Worm (Caenorhabditis elegans) whole organism, young adult: ENCODE measurements around the gene arrd-7.

Experiments
- F33H1.4 ChIP-seq: fragments of 200-800 bp; sonication (Bioruptor generic); IDR thresholded peaks from 2 replicates; pipeline ENCODE4 v1.3.6; 2022; ENCODE audit warnings: missing genetic modification reagents, missing genetic modification characterization, missing compliant biosample characterization
- F37B4.10 ChIP-seq: fragments of 200-800 bp; sonication (Bioruptor generic); IDR thresholded peaks from 2 replicates; pipeline ENCODE4 v1.3.6; 2022; ENCODE audit warnings: missing genetic modification characterization, missing compliant biosample characterization
- F55B11.4 ChIP-seq: sonication (generic microtip); optimal IDR thresholded peaks from 2 replicates; lab custom pipeline; 2016; ENCODE audit warnings: missing compliant biosample characterization, missing genetic modification characterization, borderline replicate concordance; ENCODE audit not compliant: insufficient read depth
- Y53F4B.3 ChIP-seq: fragments of 200-800 bp; sonication (Bioruptor generic); IDR thresholded peaks from 2 replicates; pipeline ENCODE4 v1.3.6; 2022; ENCODE audit warnings: missing genetic modification reagents, missing genetic modification characterization, missing compliant biosample characterization
- Y79H2A.3 ChIP-seq: fragments of 200-800 bp; sonication (Bioruptor generic); conservative IDR thresholded peaks from 2 replicates; pipeline ENCODE4 v1.3.6; 2022; ENCODE audit warnings: missing genetic modification reagents, missing genetic modification characterization, missing compliant biosample characterization
- ama-1 ChIP-seq, 3 experiments: fragments of 150-350 bp in 1 of 3; sonication (generic microtip) in 2 of 3; optimal IDR thresholded peaks; 2 replicates each; lab custom pipeline; 2014 to 2018; ENCODE audit warnings: missing biosample characterization in 2 of 3, missing genetic modification characterization in 2 of 3, missing genetic modification reagents in 2 of 3
- aptf-3 ChIP-seq: fragments of 200-800 bp; sonication (Bioruptor generic); IDR thresholded peaks from 2 replicates; pipeline ENCODE4 v1.3.6; 2022; ENCODE audit warnings: missing genetic modification characterization, missing compliant biosample characterization
- atf-7 ChIP-seq: sonication (generic microtip); optimal IDR thresholded peaks from 2 replicates; lab custom pipeline; 2017; ENCODE audit warnings: mild to moderate bottlenecking, missing genetic modification characterization, missing compliant biosample characterization
- attf-6 ChIP-seq: fragments of 200-800 bp; sonication (Bioruptor generic); IDR thresholded peaks from 2 replicates; pipeline ENCODE4 v1.3.6; 2022; ENCODE audit warnings: missing genetic modification reagents, missing genetic modification characterization, missing compliant biosample characterization
- cebp-1 ChIP-seq, 2 experiments: fragments of 200-800 bp in 1 of 2; sonication (Bioruptor generic) in 1 of 2; sonication (generic microtip) in 1 of 2; IDR thresholded peaks in 1 of 2; optimal IDR thresholded peaks in 1 of 2; 2 replicates each; pipeline versions ENCODE4 v1.3.6 to Lab custom; 2017 to 2022; ENCODE audit warnings: missing compliant biosample characterization in 2 of 2, missing genetic modification characterization in 2 of 2, mild to moderate bottlenecking in 1 of 2, missing genetic modification reagents in 1 of 2, moderate library complexity in 1 of 2
- ceh-100 ChIP-seq: fragments of 200-800 bp; sonication (Bioruptor generic); IDR thresholded peaks from 2 replicates; pipeline ENCODE4 v1.3.6; 2022; ENCODE audit warnings: missing genetic modification reagents, missing genetic modification characterization, missing compliant biosample characterization
- ceh-27 ChIP-seq: fragments of 200-800 bp; sonication (Bioruptor generic); optimal IDR thresholded peaks from 2 replicates; lab custom pipeline; 2018; ENCODE audit warnings: mild to moderate bottlenecking, missing genetic modification characterization, moderate library complexity, missing compliant biosample characterization
- ceh-58 ChIP-seq: fragments of 200-800 bp; sonication (Bioruptor generic); IDR thresholded peaks from 2 replicates; pipeline ENCODE4 v1.3.6; 2022; ENCODE audit warnings: missing genetic modification characterization, missing compliant biosample characterization
- chd-7 ChIP-seq: sonication (generic microtip); optimal IDR thresholded peaks from 2 replicates; lab custom pipeline; 2016; ENCODE audit warnings: mild to moderate bottlenecking, missing genetic modification characterization, moderate library complexity, missing compliant biosample characterization
- efl-1 ChIP-seq: fragments of 150-350 bp; optimal IDR thresholded peaks from 2 replicates; lab custom pipeline; 2014; ENCODE audit warnings: missing biosample characterization, missing genetic modification reagents, missing genetic modification characterization
- hlh-26 ChIP-seq: fragments of 200-800 bp; sonication (Bioruptor generic); conservative IDR thresholded peaks from 2 replicates; pipeline ENCODE4 v1.3.6; 2022; ENCODE audit warnings: missing genetic modification reagents, missing genetic modification characterization, missing compliant biosample characterization
- let-526 ChIP-seq: fragments of 200-800 bp; sonication (Bioruptor generic); IDR thresholded peaks from 2 replicates; pipeline ENCODE4 v1.3.6; 2022; ENCODE audit warnings: missing genetic modification reagents, missing genetic modification characterization, missing compliant biosample characterization
- let-607 ChIP-seq, 2 experiments: fragments of 200-800 bp in 1 of 2; sonication (Bioruptor generic) in 1 of 2; sonication (generic microtip) in 1 of 2; optimal IDR thresholded peaks; 2 replicates each; lab custom pipeline; 2016 to 2018; ENCODE audit warnings: mild to moderate bottlenecking in 2 of 2, missing compliant biosample characterization in 2 of 2, missing genetic modification characterization in 2 of 2, moderate library complexity in 2 of 2, missing genotype in 1 of 2
- lin-40 ChIP-seq: sonication (generic microtip); optimal IDR thresholded peaks from 2 replicates; lab custom pipeline; 2016; ENCODE audit warnings: missing genetic modification characterization, mild to moderate bottlenecking, missing compliant biosample characterization, missing genotype, missing genetic modification reagents
- lsl-1 ChIP-seq: fragments of 200-800 bp; sonication (Bioruptor generic); optimal IDR thresholded peaks from 2 replicates; lab custom pipeline; 2018; ENCODE audit warnings: mild to moderate bottlenecking, missing genetic modification characterization, moderate library complexity, missing compliant biosample characterization
- madf-6 ChIP-seq: fragments of 200-800 bp; sonication (Bioruptor generic); IDR thresholded peaks from 2 replicates; pipeline ENCODE4 v1.3.6; 2022; ENCODE audit warnings: missing genetic modification reagents, missing genetic modification characterization, missing compliant biosample characterization
- madf-8 ChIP-seq: fragments of 200-800 bp; sonication (Bioruptor generic); conservative IDR thresholded peaks from 2 replicates; pipeline ENCODE4 v1.3.6; 2022; ENCODE audit warnings: missing genetic modification reagents, missing genetic modification characterization, missing compliant biosample characterization
- mcd-1 ChIP-seq: fragments of 200-800 bp; sonication (Bioruptor generic); IDR thresholded peaks from 2 replicates; pipeline ENCODE4 v1.3.6; 2022; ENCODE audit warnings: missing genetic modification reagents, missing genetic modification characterization, missing compliant biosample characterization
- nfyb-1 ChIP-seq: fragments of 200-800 bp; sonication (Bioruptor generic); IDR thresholded peaks from 2 replicates; pipeline ENCODE4 v1.3.6; 2022; ENCODE audit warnings: missing genetic modification reagents, missing genetic modification characterization, missing compliant biosample characterization
- nhr-179 ChIP-seq: sonication (generic microtip); optimal IDR thresholded peaks from 2 replicates; lab custom pipeline; 2016; ENCODE audit warnings: mild to moderate bottlenecking, missing genetic modification characterization, missing compliant biosample characterization
- nhr-27 ChIP-seq: fragments of 200-800 bp; sonication (Bioruptor generic); optimal IDR thresholded peaks from 2 replicates; lab custom pipeline; 2018; ENCODE audit warnings: mild to moderate bottlenecking, missing genetic modification characterization, moderate library complexity, missing compliant biosample characterization
- nhr-80 ChIP-seq: sonication (generic microtip); optimal IDR thresholded peaks from 2 replicates; lab custom pipeline; 2016; ENCODE audit warnings: missing genetic modification characterization, missing compliant biosample characterization
- pbrm-1 ChIP-seq: fragments of 200-800 bp; sonication (Bioruptor generic); IDR thresholded peaks from 2 replicates; pipeline ENCODE4 v1.3.6; 2022; ENCODE audit warnings: missing genetic modification reagents, missing genetic modification characterization, missing compliant biosample characterization
- pha-4 ChIP-seq: fragments of 150-350 bp; sonication (generic microtip); optimal IDR thresholded peaks from 2 replicates; lab custom pipeline; 2014; ENCODE audit warnings: missing biosample characterization, missing genetic modification reagents, missing genetic modification characterization
- rcor-1 ChIP-seq: fragments of 200-800 bp; sonication (Bioruptor generic); IDR thresholded peaks from 2 replicates; pipeline ENCODE4 v1.3.6; 2022; ENCODE audit warnings: missing genetic modification reagents, missing genetic modification characterization, missing compliant biosample characterization
- repo-1 ChIP-seq: sonication (generic microtip); optimal IDR thresholded peaks from 2 replicates; lab custom pipeline; 2017; ENCODE audit warnings: mild to moderate bottlenecking, missing genetic modification characterization, missing compliant biosample characterization
- unc-62 ChIP-seq: fragments of 150-350 bp; optimal IDR thresholded peaks from 2 replicates; lab custom pipeline; 2014; ENCODE audit warnings: missing biosample characterization, missing genetic modification reagents, missing genetic modification characterization
- xnd-1 ChIP-seq: sonication (generic microtip); optimal IDR thresholded peaks from 2 replicates; lab custom pipeline; 2016; ENCODE audit warnings: missing genotype, missing genetic modification reagents, missing genetic modification characterization, missing compliant biosample characterization
- zim-3 ChIP-seq: sonication (generic microtip); optimal IDR thresholded peaks from 2 replicates; lab custom pipeline; 2017; ENCODE audit warnings: mild to moderate bottlenecking, missing genetic modification characterization, moderate library complexity, missing compliant biosample characterization

arrd-7 gene

DNA sequence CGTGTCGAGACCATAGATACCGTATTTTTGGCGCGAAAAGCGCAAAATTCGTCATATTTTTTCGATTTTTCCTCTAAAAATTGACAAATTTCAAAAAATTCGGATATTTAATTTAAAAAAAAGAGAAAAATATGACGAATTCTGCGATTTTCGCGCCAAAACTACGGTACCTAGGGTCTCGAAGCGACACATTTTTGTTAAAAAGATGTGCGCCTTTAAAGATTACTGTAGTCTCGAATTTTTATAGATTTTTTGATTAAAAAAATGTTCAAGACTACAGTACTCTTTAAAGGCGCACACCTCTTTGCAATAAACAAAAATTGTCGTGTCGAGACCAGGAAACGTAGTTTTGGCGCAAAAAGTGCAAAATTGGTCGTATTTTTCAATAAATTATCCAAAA lies 26.3 kb downstream of the arrd-7 start (continued):
- TF ChIP-seq lin-40 (tag; lab: Kevin White, UChicago) (no peak), rcor-1 (GFP tag; lab: Robert Waterston, UW) (no peak), aptf-3 (GFP tag; lab: Robert Waterston, UW) (no peak), madf-6 (GFP tag; lab: Robert Waterston, UW) (peak; percentile 46; the same call in 1 of the 2 replicates), madf-8 (GFP tag; lab: Robert Waterston, UW) (no peak), Y79H2A.3 (GFP tag; lab: Robert Waterston, UW) (no peak), nfyb-1 (no peak), cebp-1 (GFP tag; IDR thresholded peaks at IDR 0.05; lab: Robert Waterston, UW) (no peak), cebp-1 (tag; optimal IDR thresholded peaks at IDR 0.05; lab: Kevin White, UChicago) (no peak), Y53F4B.3 (GFP tag; lab: Robert Waterston, UW) (no peak), efl-1 (GFP tag; lab: Kevin White, UChicago) (peak; percentile 20), attf-6 (GFP tag; lab: Robert Waterston, UW) (no peak), ceh-100 (GFP tag; lab: Robert Waterston, UW) (no peak), repo-1 (tag; lab: Kevin White, UChicago) (no peak), xnd-1 (tag; lab: Kevin White, UChicago) (peak; percentile 56), nhr-179 (no peak), F55B11.4 (tag; lab: Kevin White, UChicago) (no peak), chd-7 (tag; lab: Kevin White, UChicago) (no peak), atf-7 (tag; lab: Kevin White, UChicago) (no peak), pbrm-1 (GFP tag; lab: Robert Waterston, UW) (no peak), mcd-1 (GFP tag; lab: Robert Waterston, UW) (no peak), F33H1.4 (GFP tag; lab: Robert Waterston, UW) (peak; percentile 55)

DNA sequence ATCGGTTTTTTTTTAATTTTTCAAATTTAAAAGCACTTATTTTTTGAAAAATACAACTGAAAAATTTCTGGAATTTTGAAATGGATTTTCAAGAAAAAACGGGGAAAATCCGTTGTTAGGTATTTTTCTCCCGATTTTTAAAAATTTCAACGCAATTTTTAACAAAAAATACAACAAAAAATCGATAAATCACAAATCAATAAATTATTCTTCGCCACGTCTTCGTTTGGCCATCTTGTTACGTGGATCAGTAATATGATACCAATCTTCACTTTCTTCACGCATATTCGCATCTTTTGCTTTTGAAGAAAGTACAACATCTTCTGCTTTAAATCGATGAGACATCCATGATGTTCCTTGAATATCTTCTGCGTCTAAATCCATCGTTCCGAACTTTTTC lies 33.7 kb downstream of the arrd-7 start:
- no peak for TF ChIP-seq F37B4.10
- no peak for TF ChIP-seq rcor-1 (GFP tag; lab: Robert Waterston, UW)

ce11 chrII:12027697-12028245 lies 34.6 kb downstream of the arrd-7 start, which contains the start of gene Y17G7B.8:
Gene Y17G7B.8 (minus strand): TSS chrII:12027747.
- TF ChIP-seq let-526 (no peak), let-607 (tag; optimal IDR thresholded peaks at IDR 0.05; lab: Kevin White, UChicago) (peak; percentile 73 to 80), madf-6 (GFP tag; lab: Robert Waterston, UW) (peak; percentile 18; the same call in 1 of the 2 replicates), nhr-27 (tag; lab: Kevin White, UChicago) (no peak), pha-4 (tag; lab: Kevin White, UChicago) (peak; percentile 66), nhr-80 (tag; lab: Kevin White, UChicago) (peak; percentile 68), hlh-26 (GFP tag; lab: Robert Waterston, UW) (no peak), lsl-1 (GFP tag; lab: Kevin White, UChicago) (peak; percentile 15), unc-62 (GFP tag; lab: Kevin White, UChicago) (peak; percentile 56)

- TF ChIP-seq hlh-26 (GFP tag; lab: Robert Waterston, UW), result no peak
- TF ChIP-seq zim-3 (tag; lab: Kevin White, UChicago), result no peak
- no peak for TF ChIP-seq Y53F4B.3 (GFP tag; lab: Robert Waterston, UW)
- TF ChIP-seq Y79H2A.3 (GFP tag; lab: Robert Waterston, UW), result no peak
- no peak for TF ChIP-seq ama-1 (optimal IDR thresholded peaks at IDR 0.05; lab: Kevin White, UChicago)
- no peak for TF ChIP-seq ama-1 (GFP tag; optimal IDR thresholded peaks at IDR 0.05; lab: Kevin White, UChicago)
- no peak for TF ChIP-seq ceh-58
- no peak for TF ChIP-seq ceh-27 (GFP tag; lab: Kevin White, UChicago)
Observed at ce11 chrII:12023315-12023878, 39.0 kb downstream of the arrd-7 start, which contains the start of gene Y17G7B.12. Gene Y17G7B.12 (plus strand): TSS chrII:12023861.
